Worm (Caenorhabditis elegans): ENCODE results near the gene C06B3.6.

The C06B3.6 gene

DNA sequence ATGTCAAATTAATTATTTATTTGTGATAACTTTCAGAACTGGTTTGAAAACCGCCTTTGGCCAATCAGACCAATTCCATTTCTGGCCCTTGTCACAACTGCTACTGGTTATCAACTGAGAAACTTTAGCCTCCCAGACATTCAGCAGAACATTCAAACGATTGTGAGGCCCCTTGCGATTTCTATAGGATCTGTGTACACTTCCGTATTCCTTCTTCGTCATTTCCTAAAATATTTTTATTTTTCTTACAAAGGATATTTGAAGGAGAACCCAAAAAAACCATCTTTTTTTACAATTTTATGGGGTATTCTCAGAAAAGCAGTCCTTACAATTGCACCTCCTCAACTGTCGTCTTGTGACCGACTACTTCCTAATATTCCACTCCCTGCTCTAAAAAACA, 35.4 kb downstream of the C06B3.6 start:
- no peak for TF ChIP-seq snpc-4 (tag; optimal IDR thresholded peaks at IDR 0.05)
- TF ChIP-seq bed-3 (GFP tag; optimal IDR thresholded peaks at IDR 0.05), result no peak
- TF ChIP-seq lin-13 (tag; optimal IDR thresholded peaks at IDR 0.05), result no peak
- no peak for TF ChIP-seq ceh-43 (GFP tag; optimal IDR thresholded peaks at IDR 0.05)
- TF ChIP-seq cnd-1 (tag; optimal IDR thresholded peaks at IDR 0.05), result no peak
- TF ChIP-seq ceh-39 (tag; optimal IDR thresholded peaks at IDR 0.05), result no peak
- TF ChIP-seq tbx-8 (GFP tag; optimal IDR thresholded peaks at IDR 0.05), result no peak

DNA sequence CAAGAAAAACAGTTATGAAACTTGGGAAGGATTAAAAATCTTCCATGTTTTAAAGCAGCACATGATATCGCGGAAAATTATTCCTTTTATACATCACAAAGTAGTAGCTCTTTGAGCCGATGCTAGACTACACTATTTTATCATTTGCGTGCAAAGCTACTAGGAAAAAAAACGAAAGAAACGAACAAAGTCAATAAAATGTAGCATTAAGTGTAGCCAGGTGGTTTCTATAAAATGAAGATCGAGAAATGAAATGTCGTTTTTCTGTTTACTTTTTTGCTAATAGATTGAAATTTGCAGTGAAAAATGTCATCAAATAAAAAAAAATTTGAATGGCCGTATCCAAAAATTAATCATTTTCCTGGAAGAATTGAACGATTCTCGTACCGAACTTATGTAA, 35.9 kb downstream of the C06B3.6 start, which contains the start of gene cpt-5:
Gene cpt-5 (plus strand): TSS at position 301 of the 400 bp plus-strand sequence.
- TF ChIP-seq tbx-8 (GFP tag; optimal IDR thresholded peaks at IDR 0.05), result no peak
- no peak for TF ChIP-seq ham-2 (GFP tag; optimal IDR thresholded peaks at IDR 0.05)
- no peak for TF ChIP-seq nhr-12 (tag; optimal IDR thresholded peaks at IDR 0.05)

DNA sequence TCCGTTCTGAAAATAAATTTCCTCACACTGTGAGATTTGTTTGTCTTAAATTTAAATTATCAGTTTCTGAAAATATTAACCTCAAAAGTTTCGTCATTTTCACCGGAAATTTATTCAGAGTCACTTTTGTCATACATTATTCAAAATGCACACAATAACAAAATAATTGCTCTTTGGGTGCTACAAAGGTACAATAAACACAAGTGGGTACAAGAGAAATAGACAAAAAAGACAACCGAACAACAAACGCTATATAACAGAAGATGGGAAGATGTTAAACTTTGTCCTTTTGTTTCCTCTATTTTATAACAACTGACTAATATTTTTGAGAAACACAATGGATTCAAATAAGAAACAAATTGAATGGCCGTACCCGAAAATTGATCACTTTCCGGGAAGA, 39.2 kb downstream of the C06B3.6 start:
- TF ChIP-seq cnd-1 (tag; optimal IDR thresholded peaks at IDR 0.05) (no peak), unc-120 (tag; optimal IDR thresholded peaks at IDR 0.05; ENCODE audit: poor library complexity, severe bottlenecking) (no peak), ceh-39 (tag; optimal IDR thresholded peaks at IDR 0.05) (no peak), elt-3 (tag; optimal IDR thresholded peaks at IDR 0.05) (no peak), hlh-1 (tag; optimal IDR thresholded peaks at IDR 0.05) (no peak), elt-1 (tag; optimal IDR thresholded peaks at IDR 0.05; ENCODE audit: borderline replicate concordance, insufficient read depth) (no peak), ham-2 (GFP tag; optimal IDR thresholded peaks at IDR 0.05) (no peak), snpc-4 (tag; optimal IDR thresholded peaks at IDR 0.05) (no peak), M03D4.4 (tag; optimal IDR thresholded peaks at IDR 0.05) (no peak), sem-2 (GFP tag; optimal IDR thresholded peaks at IDR 0.05) (no peak), mls-2 (tag; optimal IDR thresholded peaks at IDR 0.05) (no peak), nhr-76 (tag; optimal IDR thresholded peaks at IDR 0.05) (no peak), unc-39 (tag; optimal IDR thresholded peaks at IDR 0.05) (no peak), pha-4 (tag; optimal IDR thresholded peaks at IDR 0.05) (no peak)

DNA sequence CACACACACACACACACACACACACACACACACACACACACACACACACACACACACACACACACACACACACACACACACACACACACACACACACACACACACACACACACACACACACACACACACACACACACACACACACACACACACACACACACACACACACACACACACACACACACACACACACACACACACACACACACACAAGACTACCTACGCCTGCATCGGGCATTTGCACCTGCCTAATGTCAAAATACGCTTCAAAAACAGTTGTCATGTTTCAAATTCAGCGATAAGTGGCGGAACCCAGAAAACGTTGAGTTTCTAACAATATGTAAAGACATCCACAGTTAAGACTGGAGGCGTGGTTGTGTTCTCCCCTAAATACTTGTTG, 39.9 kb downstream of the C06B3.6 start:
- TF ChIP-seq cnd-1 (tag; optimal IDR thresholded peaks at IDR 0.05), result peak; percentile 58
- peak; percentile 5 for TF ChIP-seq ceh-43 (GFP tag; optimal IDR thresholded peaks at IDR 0.05)
- TF ChIP-seq ceh-83 (GFP tag; optimal IDR thresholded peaks at IDR 0.05), result peak; percentile 31
- TF ChIP-seq tbx-8 (GFP tag; optimal IDR thresholded peaks at IDR 0.05), result peak; percentile 11
- TF ChIP-seq drap-1 (GFP tag; optimal IDR thresholded peaks at IDR 0.05), result peak; percentile 50
- peak; percentile 46 for TF ChIP-seq sem-2 (GFP tag; optimal IDR thresholded peaks at IDR 0.05)

DNA sequence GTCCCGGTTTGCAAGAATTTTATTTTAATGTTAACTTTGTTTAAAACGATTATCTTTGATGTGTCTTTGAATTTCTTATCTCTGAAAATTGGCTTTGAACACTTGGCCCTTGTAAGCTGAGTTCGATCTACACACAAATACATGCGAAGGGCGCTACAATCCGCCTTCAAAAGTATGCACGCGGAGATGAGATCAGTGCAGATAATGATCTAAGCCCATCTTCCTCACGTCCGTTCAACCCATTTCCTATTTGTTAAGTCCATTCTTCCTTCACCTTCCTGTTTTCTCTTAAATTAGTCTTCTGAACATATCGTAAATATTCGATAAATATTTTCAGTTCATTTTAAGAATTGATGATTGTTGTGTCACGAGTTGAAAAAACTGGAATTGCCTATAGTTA, 42.4 kb downstream of the C06B3.6 start, which contains the start of gene nhr-175:
Gene nhr-175 (plus strand): TSS at position 339 of the 400 bp plus-strand sequence.
- peak; percentile 28 for TF ChIP-seq ham-2 (GFP tag; optimal IDR thresholded peaks at IDR 0.05)
- TF ChIP-seq elt-1 (tag; optimal IDR thresholded peaks at IDR 0.05; ENCODE audit: borderline replicate concordance, insufficient read depth), result peak; percentile 91
- no peak for TF ChIP-seq zip-8 (tag; optimal IDR thresholded peaks at IDR 0.05)

DNA sequence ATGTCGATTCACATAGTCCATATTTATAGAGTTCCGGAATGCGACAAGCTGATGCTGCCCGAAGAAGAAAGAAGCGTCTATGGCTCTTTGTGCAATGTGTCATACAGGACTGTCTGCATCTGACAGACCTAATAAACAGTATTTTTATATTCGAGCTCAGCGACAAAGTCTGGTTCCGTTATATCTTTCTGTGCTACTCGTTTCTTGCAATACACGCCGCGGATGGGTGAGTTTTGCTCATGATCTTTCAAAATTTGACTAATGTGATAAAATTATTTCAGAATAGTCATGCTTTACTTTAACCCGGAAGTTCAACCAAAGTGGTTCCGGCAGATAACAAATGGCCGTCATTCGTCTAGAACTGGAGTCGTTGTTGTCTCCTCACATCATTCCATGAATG, 45.1 kb downstream of the C06B3.6 start:
- TF ChIP-seq unc-62 (GFP tag; optimal IDR thresholded peaks at IDR 0.05) (no peak), mls-2 (tag; optimal IDR thresholded peaks at IDR 0.05) (no peak), nhr-237 (tag; optimal IDR thresholded peaks at IDR 0.05) (no peak), ceh-39 (tag; optimal IDR thresholded peaks at IDR 0.05) (no peak), pha-4 (tag; optimal IDR thresholded peaks at IDR 0.05) (no peak), mep-1 (tag; optimal IDR thresholded peaks at IDR 0.05) (no peak), elt-1 (tag; optimal IDR thresholded peaks at IDR 0.05; ENCODE audit: borderline replicate concordance, insufficient read depth) (no peak), drap-1 (GFP tag; optimal IDR thresholded peaks at IDR 0.05) (no peak)

DNA sequence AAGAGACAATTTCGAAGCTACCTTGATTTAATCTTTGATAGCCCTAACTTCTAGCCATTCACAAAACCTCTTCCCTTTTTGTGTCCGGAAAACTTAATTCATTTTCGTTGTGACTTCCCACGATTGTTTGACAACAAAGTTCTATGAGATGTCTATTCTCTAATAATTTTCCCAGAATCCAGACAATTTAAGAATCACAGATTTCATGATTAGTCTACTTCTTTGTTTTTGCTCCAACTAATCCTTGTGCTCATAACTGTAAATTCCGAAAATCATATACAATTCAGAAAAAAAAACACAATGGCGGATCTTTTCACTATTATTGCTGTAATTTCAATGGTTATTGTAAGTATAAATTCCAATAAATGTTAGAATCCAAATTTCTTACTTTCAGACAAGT, 46.3 kb downstream of the C06B3.6 start, which contains the start of gene srx-137:
Gene srx-137 (plus strand): TSS at position 301 of the 400 bp plus-strand sequence.
- TF ChIP-seq zip-8 (tag; optimal IDR thresholded peaks at IDR 0.05) (no peak), ceh-83 (GFP tag; optimal IDR thresholded peaks at IDR 0.05) (no peak), ceh-43 (GFP tag; optimal IDR thresholded peaks at IDR 0.05) (no peak), mls-2 (tag; optimal IDR thresholded peaks at IDR 0.05) (no peak), sem-2 (GFP tag; optimal IDR thresholded peaks at IDR 0.05) (no peak), nhr-28 (tag; optimal IDR thresholded peaks at IDR 0.05) (no peak), nhr-76 (tag; optimal IDR thresholded peaks at IDR 0.05) (no peak), tbx-8 (GFP tag; optimal IDR thresholded peaks at IDR 0.05) (no peak), mab-5 (tag; optimal IDR thresholded peaks at IDR 0.05) (no peak), lin-32 (GFP tag; optimal IDR thresholded peaks at IDR 0.05) (no peak), sptf-1 (tag; optimal IDR thresholded peaks at IDR 0.05) (no peak)

All from whole organism, mixed stage, embryonic.